Worm (Caenorhabditis elegans) whole organism, L4 larva: ENCODE measurements around the gene ttr-5.

Experiments
- Y48G9A.11 ChIP-seq: fragments of 200-800 bp; sonication (Bioruptor generic); IDR thresholded peaks from 2 replicates; pipeline ENCODE4 v1.3.6; 2022; ENCODE audit warnings: missing genetic modification reagents, missing genetic modification characterization, missing compliant biosample characterization
- aha-1 ChIP-seq: fragments of 150-350 bp; peaks from one replicate; lab custom pipeline; 2014; ENCODE audit warnings: missing biosample characterization, missing genetic modification characterization
- ceh-44 ChIP-seq: fragments of 200-800 bp; sonication (Bioruptor generic); IDR thresholded peaks from 2 replicates; pipeline ENCODE4 v1.3.6; 2022; ENCODE audit warnings: missing genetic modification reagents, missing genetic modification characterization, missing compliant biosample characterization
- duxl-1 ChIP-seq: sonication (generic microtip); optimal IDR thresholded peaks from 2 replicates; lab custom pipeline; 2016; ENCODE audit warnings: mild to moderate bottlenecking, missing genetic modification characterization, moderate library complexity, missing compliant biosample characterization; ENCODE audit not compliant: poor library complexity
- dve-1 ChIP-seq: sonication (generic microtip); optimal IDR thresholded peaks from 2 replicates; lab custom pipeline; 2017; ENCODE audit warnings: antibody characterized with exemption, mild to moderate bottlenecking, missing genetic modification characterization, missing compliant biosample characterization; ENCODE audit not compliant: insufficient read depth
- egl-27 ChIP-seq: sonication (generic microtip); optimal IDR thresholded peaks from 3 replicates; lab custom pipeline; 2017; ENCODE audit warnings: missing biosample characterization, missing genetic modification reagents, missing genetic modification characterization
- fkh-10 ChIP-seq: fragments of 150-350 bp; optimal IDR thresholded peaks from 2 replicates; lab custom pipeline; 2014; ENCODE audit warnings: missing biosample characterization, missing genetic modification reagents, missing genetic modification characterization
- fos-1 ChIP-seq: fragments of 150-350 bp; optimal IDR thresholded peaks from 2 replicates; lab custom pipeline; 2014; ENCODE audit warnings: missing biosample characterization, missing genetic modification characterization
- gei-8 ChIP-seq: fragments of 200-800 bp; sonication (Bioruptor generic); optimal IDR thresholded peaks from 2 replicates; lab custom pipeline; 2018; ENCODE audit warnings: mild to moderate bottlenecking, missing genetic modification characterization, missing compliant biosample characterization
- hlh-11 ChIP-seq: fragments of 200-800 bp; sonication (Bioruptor generic); optimal IDR thresholded peaks from 2 replicates; lab custom pipeline; 2018; ENCODE audit warnings: mild to moderate bottlenecking, missing genetic modification characterization, missing compliant biosample characterization
- jun-1 ChIP-seq: fragments of 150-350 bp; optimal IDR thresholded peaks from 2 replicates; lab custom pipeline; 2014; ENCODE audit warnings: missing biosample characterization, missing genetic modification reagents, missing genetic modification characterization
- madf-9 ChIP-seq: fragments of 200-800 bp; sonication (Bioruptor generic); conservative IDR thresholded peaks from 2 replicates; pipeline ENCODE4 v1.3.6; 2022; ENCODE audit warnings: missing genetic modification reagents, missing genetic modification characterization, missing compliant biosample characterization
- mdl-1 ChIP-seq, 2 experiments: fragments of 150-350 bp in 1 of 2; sonication (generic microtip) in 1 of 2; optimal IDR thresholded peaks; 2 replicates each; lab custom pipeline; 2014 to 2017; ENCODE audit warnings: missing biosample characterization in 2 of 2, missing genetic modification characterization in 2 of 2
- mdt-29 ChIP-seq: fragments of 200-800 bp; sonication (Bioruptor generic); IDR thresholded peaks from 2 replicates; pipeline ENCODE4 v1.3.6; 2022; ENCODE audit warnings: missing genetic modification reagents, missing genetic modification characterization, missing compliant biosample characterization
- mep-1 ChIP-seq: fragments of 150-350 bp; sonication (generic microtip); optimal IDR thresholded peaks from 3 replicates; lab custom pipeline; 2014; ENCODE audit warnings: missing biosample characterization, missing genetic modification characterization
- mes-2 ChIP-seq: sonication (generic microtip); optimal IDR thresholded peaks from 2 replicates; lab custom pipeline; 2016; ENCODE audit warnings: missing genotype, mild to moderate bottlenecking, missing genetic modification characterization, missing compliant biosample characterization; ENCODE audit not compliant: poor library complexity, severe bottlenecking
- nhr-102 ChIP-seq: sonication (generic microtip); optimal IDR thresholded peaks from 2 replicates; lab custom pipeline; 2016; ENCODE audit warnings: mild to moderate bottlenecking, missing genetic modification characterization, moderate library complexity, missing compliant biosample characterization
- nhr-11 ChIP-seq: fragments of 150-350 bp; optimal IDR thresholded peaks from 2 replicates; lab custom pipeline; 2014; ENCODE audit warnings: missing biosample characterization, missing genetic modification characterization
- nhr-237 ChIP-seq: sonication (generic microtip); optimal IDR thresholded peaks from 2 replicates; lab custom pipeline; 2017; ENCODE audit warnings: missing biosample characterization, missing genetic modification characterization
- nhr-25 ChIP-seq: sonication (generic microtip); optimal IDR thresholded peaks from 2 replicates; lab custom pipeline; 2017; ENCODE audit warnings: missing genetic modification characterization, mild to moderate bottlenecking, missing compliant biosample characterization, antibody characterized with exemption, moderate library complexity, borderline replicate concordance; ENCODE audit not compliant: insufficient read depth
- nhr-41 ChIP-seq: fragments of 200-800 bp; sonication (Bioruptor generic); IDR thresholded peaks from 2 replicates; pipeline ENCODE4 v1.3.6; 2022; ENCODE audit warnings: missing genetic modification reagents, missing genetic modification characterization, missing compliant biosample characterization
- nhr-42 ChIP-seq: fragments of 200-800 bp; sonication (Bioruptor generic); IDR thresholded peaks from 2 replicates; pipeline ENCODE4 v1.3.6; 2022; ENCODE audit warnings: missing genetic modification characterization, missing compliant biosample characterization
- set-16 ChIP-seq: fragments of 200-800 bp; sonication (Bioruptor generic); IDR thresholded peaks from 2 replicates; pipeline ENCODE4 v1.3.6; 2022; ENCODE audit warnings: missing genetic modification reagents, missing genetic modification characterization, missing compliant biosample characterization
- snpc-1.2 ChIP-seq: fragments of 200-800 bp; sonication (Bioruptor generic); IDR thresholded peaks from 2 replicates; pipeline ENCODE4 v1.3.6; 2022; ENCODE audit warnings: missing genetic modification reagents, missing genetic modification characterization, missing compliant biosample characterization
- tag-97 ChIP-seq: fragments of 200-800 bp; sonication (Bioruptor generic); IDR thresholded peaks from 2 replicates; pipeline ENCODE4 v1.3.6; 2022; ENCODE audit warnings: missing genetic modification characterization, missing compliant biosample characterization
- unc-130 ChIP-seq: sonication (generic microtip); optimal IDR thresholded peaks from 2 replicates; lab custom pipeline; 2016; ENCODE audit warnings: missing genetic modification reagents, missing genetic modification characterization, missing compliant biosample characterization
- unc-62 ChIP-seq, 3 experiments: fragments of 150-350 bp in 1 of 3; sonication (generic microtip); optimal IDR thresholded peaks in 2 of 3; peaks in 1 of 3; 1 replicate in 1 of 3; 2 replicates in 2 of 3; lab custom pipeline; 2014 to 2017; ENCODE audit warnings: missing biosample characterization in 3 of 3, missing genetic modification characterization in 3 of 3, missing genetic modification reagents in 3 of 3, missing genotype in 1 of 3
- zfp-2 ChIP-seq: sonication (generic microtip); optimal IDR thresholded peaks from 2 replicates; lab custom pipeline; 2016; ENCODE audit warnings: mild to moderate bottlenecking, missing genetic modification characterization, missing compliant biosample characterization

Gene ttr-5

ce11 chrIII:9335076-9335475, 5.0 kb downstream of the ttr-5 start:
- TF ChIP-seq mdl-1 (tag; optimal IDR thresholded peaks at IDR 0.05; lab: Kevin White, UChicago) (no peak), duxl-1 (tag; lab: Kevin White, UChicago) (no peak), nhr-237 (tag; lab: Kevin White, UChicago) (no peak), snpc-1.2 (GFP tag; lab: Robert Waterston, UW) (no peak), ceh-44 (no peak), nhr-42 (GFP tag; lab: Robert Waterston, UW) (no peak), tag-97 (GFP tag; lab: Robert Waterston, UW) (no peak)

ce11 chrIII:9336807-9337206, 6.7 kb downstream of the ttr-5 start:
- TF ChIP-seq unc-130 (GFP tag; lab: Kevin White, UChicago) (no peak), Y48G9A.11 (GFP tag; lab: Robert Waterston, UW) (no peak), egl-27 (tag; lab: Kevin White, UChicago) (no peak), unc-62 (GFP tag; optimal IDR thresholded peaks at IDR 0.05 in 1 of 2; lab: Kevin White, UChicago) (peak in 1 of 2 experiments; percentile 95), unc-62 (tag; optimal IDR thresholded peaks at IDR 0.05; lab: Kevin White, UChicago) (no peak), nhr-11 (no peak)

- TF ChIP-seq unc-62 (GFP tag; optimal IDR thresholded peaks at IDR 0.05 in 1 of 2; lab: Kevin White, UChicago) (peak in 1 of 2 experiments; percentile 92), unc-62 (tag; optimal IDR thresholded peaks at IDR 0.05; lab: Kevin White, UChicago) (no peak), jun-1 (tag; lab: Kevin White, UChicago) (no peak)
These were observed 7.9 kb downstream of the ttr-5 start for ce11 chrIII:9337968-9338367.

ce11 chrIII:9340025-9340424, 9.9 kb downstream of the ttr-5 start:
- TF ChIP-seq fkh-10 (GFP tag; lab: Kevin White, UChicago) (no peak), zfp-2 (tag; lab: Kevin White, UChicago) (no peak), madf-9 (no peak), unc-62 (GFP tag; optimal IDR thresholded peaks at IDR 0.05 in 1 of 2; lab: Kevin White, UChicago) (peak in 1 of 2 experiments; percentile 93), unc-62 (tag; optimal IDR thresholded peaks at IDR 0.05; lab: Kevin White, UChicago) (no peak), gei-8 (GFP tag; lab: Kevin White, UChicago) (no peak), nhr-41 (GFP tag; lab: Robert Waterston, UW) (no peak), mdt-29 (GFP tag; lab: Robert Waterston, UW) (no peak)

- TF ChIP-seq mep-1 (no peak), nhr-102 (tag; lab: Kevin White, UChicago) (no peak)
- TF ChIP-seq, all 104 proteins: peak for 0
These were observed 14.2 kb downstream of the ttr-5 start, which contains the start of gene emb-9 for ce11 chrIII:9344347-9344746. emb-9 (minus strand) TSS chrIII:9344447.

ce11 chrIII:9346114-9346513, 16.0 kb downstream of the ttr-5 start:
- TF ChIP-seq unc-62 (GFP tag; optimal IDR thresholded peaks at IDR 0.05 in 1 of 2; lab: Kevin White, UChicago) (peak in 1 of 2 experiments; percentile 83), unc-62 (tag; optimal IDR thresholded peaks at IDR 0.05; lab: Kevin White, UChicago) (no peak), Y48G9A.11 (GFP tag; lab: Robert Waterston, UW) (no peak), hlh-11 (tag; lab: Kevin White, UChicago) (peak; percentile 16)

ce11 chrIII:9346722-9347121, 16.6 kb downstream of the ttr-5 start:
- TF ChIP-seq aha-1 (tag; lab: Kevin White, UChicago) (peak; percentile 53), set-16 (GFP tag; lab: Robert Waterston, UW) (peak; percentile 34; the same call in 1 of the 2 replicates), nhr-25 (tag; lab: Kevin White, UChicago) (no peak), hlh-11 (tag; lab: Kevin White, UChicago) (peak; percentile 35), fos-1 (tag; lab: Kevin White, UChicago) (no peak), mes-2 (tag; lab: Kevin White, UChicago) (peak; percentile 17), dve-1 (tag; lab: Kevin White, UChicago) (no peak)
